Worm (Caenorhabditis elegans) whole organism, mixed stage, embryonic: Measurements from ENCODE around the gene ZK721.3.

Source experiments
- M03D4.4 ChIP-seq: sonication (generic microtip); optimal IDR thresholded peaks from 2 replicates; lab custom pipeline; 2017; ENCODE audit warnings: mild to moderate bottlenecking, missing genetic modification characterization, missing compliant biosample characterization
- bed-3 ChIP-seq: fragments of 200-800 bp; sonication (Bioruptor generic); optimal IDR thresholded peaks from 3 replicates; lab custom pipeline; 2018; ENCODE audit warnings: mild to moderate bottlenecking, missing genetic modification characterization, moderate library complexity, missing compliant biosample characterization
- blmp-1 ChIP-seq: fragments of 150-350 bp; optimal IDR thresholded peaks from 2 replicates; lab custom pipeline; 2014; ENCODE audit warnings: missing biosample characterization, missing genetic modification characterization
- ceh-39 ChIP-seq: fragments of 150-350 bp; optimal IDR thresholded peaks from 2 replicates; lab custom pipeline; 2014; ENCODE audit warnings: missing biosample characterization, missing genetic modification characterization
- ceh-43 ChIP-seq: fragments of 200-800 bp; sonication (Bioruptor generic); optimal IDR thresholded peaks from 2 replicates; lab custom pipeline; 2018; ENCODE audit warnings: mild to moderate bottlenecking, missing genetic modification characterization, moderate library complexity, missing compliant biosample characterization
- ceh-83 ChIP-seq: fragments of 200-800 bp; sonication (Bioruptor generic); optimal IDR thresholded peaks from 2 replicates; lab custom pipeline; 2018; ENCODE audit warnings: mild to moderate bottlenecking, missing genetic modification characterization, missing compliant biosample characterization
- ces-1 ChIP-seq: fragments of 150-350 bp; optimal IDR thresholded peaks from 2 replicates; lab custom pipeline; 2014; ENCODE audit warnings: missing biosample characterization, missing genetic modification reagents, missing genetic modification characterization
- cnd-1 ChIP-seq: fragments of 200-800 bp; sonication (Bioruptor generic); optimal IDR thresholded peaks from 2 replicates; lab custom pipeline; 2018; ENCODE audit warnings: mild to moderate bottlenecking, missing genetic modification characterization, missing compliant biosample characterization
- drap-1 ChIP-seq: fragments of 200-800 bp; sonication (Bioruptor generic); optimal IDR thresholded peaks from 3 replicates; lab custom pipeline; 2018; ENCODE audit warnings: mild to moderate bottlenecking, missing genetic modification characterization, missing compliant biosample characterization
- elt-1 ChIP-seq: sonication (generic microtip); optimal IDR thresholded peaks from 2 replicates; lab custom pipeline; 2017; ENCODE audit warnings: missing genetic modification characterization, mild to moderate bottlenecking, missing compliant biosample characterization, antibody characterized with exemption, moderate library complexity, borderline replicate concordance; ENCODE audit not compliant: insufficient read depth
- elt-3 ChIP-seq: fragments of 150-350 bp; optimal IDR thresholded peaks from 2 replicates; lab custom pipeline; 2014; ENCODE audit warnings: missing biosample characterization, missing genetic modification characterization
- hlh-1 ChIP-seq: fragments of 150-350 bp; optimal IDR thresholded peaks from 2 replicates; lab custom pipeline; 2014; ENCODE audit warnings: missing biosample characterization, missing genetic modification reagents, missing genetic modification characterization
- lin-13 ChIP-seq: fragments of 150-350 bp; optimal IDR thresholded peaks from 2 replicates; lab custom pipeline; 2014; ENCODE audit warnings: missing biosample characterization, missing genetic modification characterization
- lin-32 ChIP-seq: fragments of 200-800 bp; sonication (Bioruptor generic); optimal IDR thresholded peaks from 2 replicates; lab custom pipeline; 2018; ENCODE audit warnings: mild to moderate bottlenecking, missing genetic modification characterization, missing compliant biosample characterization
- lsy-2 ChIP-seq: fragments of 150-350 bp; optimal IDR thresholded peaks from 2 replicates; lab custom pipeline; 2014; ENCODE audit warnings: missing biosample characterization, missing genetic modification characterization
- mab-5 ChIP-seq: fragments of 150-350 bp; optimal IDR thresholded peaks from 2 replicates; lab custom pipeline; 2014; ENCODE audit warnings: missing biosample characterization, missing genetic modification characterization
- mep-1 ChIP-seq: fragments of 150-350 bp; optimal IDR thresholded peaks from 2 replicates; lab custom pipeline; 2017; ENCODE audit warnings: missing biosample characterization, missing genetic modification reagents, missing genetic modification characterization, inconsistent platforms
- mls-2 ChIP-seq: sonication (generic microtip); optimal IDR thresholded peaks from 2 replicates; lab custom pipeline; 2016; ENCODE audit warnings: mild to moderate bottlenecking, missing genetic modification characterization, moderate library complexity, missing compliant biosample characterization
- nhr-12 ChIP-seq: fragments of 150-350 bp; optimal IDR thresholded peaks from 2 replicates; lab custom pipeline; 2014; ENCODE audit warnings: missing biosample characterization, missing genetic modification characterization
- nhr-2 ChIP-seq: fragments of 150-350 bp; optimal IDR thresholded peaks from 2 replicates; lab custom pipeline; 2014; ENCODE audit warnings: missing biosample characterization, missing genetic modification characterization
- nhr-237 ChIP-seq: fragments of 150-350 bp; optimal IDR thresholded peaks from 2 replicates; lab custom pipeline; 2014; ENCODE audit warnings: missing biosample characterization, missing genetic modification characterization
- nhr-76 ChIP-seq: sonication (generic microtip); optimal IDR thresholded peaks from 2 replicates; lab custom pipeline; 2017; ENCODE audit warnings: missing biosample characterization, missing genetic modification characterization
- pha-4 ChIP-seq: fragments of 150-350 bp; optimal IDR thresholded peaks from 2 replicates; lab custom pipeline; 2018; ENCODE audit warnings: missing biosample characterization, missing genetic modification reagents, missing genetic modification characterization
- sem-2 ChIP-seq: fragments of 200-800 bp; sonication (Bioruptor generic); optimal IDR thresholded peaks from 2 replicates; lab custom pipeline; 2018; ENCODE audit warnings: mild to moderate bottlenecking, missing genetic modification characterization, missing compliant biosample characterization
- snpc-4 ChIP-seq: fragments of 150-350 bp; optimal IDR thresholded peaks from 2 replicates; lab custom pipeline; 2014; ENCODE audit warnings: missing biosample characterization, missing genetic modification characterization
- tbx-8 ChIP-seq: fragments of 200-800 bp; sonication (Bioruptor generic); optimal IDR thresholded peaks from 2 replicates; lab custom pipeline; 2018; ENCODE audit warnings: mild to moderate bottlenecking, missing genetic modification characterization, moderate library complexity, missing compliant biosample characterization
- unc-120 ChIP-seq: sonication (generic microtip); optimal IDR thresholded peaks from 2 replicates; lab custom pipeline; 2017; ENCODE audit warnings: missing genetic modification characterization, missing compliant biosample characterization; ENCODE audit not compliant: poor library complexity, severe bottlenecking
- unc-39 ChIP-seq: fragments of 150-350 bp; optimal IDR thresholded peaks from 2 replicates; lab custom pipeline; 2014; ENCODE audit warnings: missing biosample characterization, missing genetic modification characterization
- unc-62 ChIP-seq: fragments of 150-350 bp; optimal IDR thresholded peaks from 2 replicates; lab custom pipeline; 2014; ENCODE audit warnings: missing biosample characterization, missing genetic modification reagents, missing genetic modification characterization
- zip-8 ChIP-seq: fragments of 150-350 bp; optimal IDR thresholded peaks from 2 replicates; lab custom pipeline; 2014; ENCODE audit warnings: missing biosample characterization, missing genetic modification characterization
- ztf-11 ChIP-seq: fragments of 150-350 bp; optimal IDR thresholded peaks from 2 replicates; lab custom pipeline; 2014; ENCODE audit warnings: missing biosample characterization, missing genetic modification characterization

Gene ZK721.3

DNA sequence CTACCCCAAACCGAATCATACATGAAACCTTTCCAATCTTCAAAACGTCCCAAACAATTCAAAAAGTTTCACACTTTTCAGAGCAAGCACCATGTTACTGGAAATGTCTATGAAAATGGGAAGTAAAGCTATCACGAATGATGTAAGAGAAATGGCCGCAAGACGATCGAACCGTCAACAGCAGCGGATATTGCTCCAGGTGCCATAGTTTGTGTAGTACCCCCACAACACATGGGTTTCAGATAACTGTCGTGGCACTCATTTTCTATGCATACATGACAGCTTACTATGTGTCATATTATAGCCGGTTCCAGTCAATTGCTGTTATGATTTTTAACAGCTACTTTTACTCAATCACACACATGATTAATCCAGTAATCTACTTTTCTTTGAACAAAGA lies at the start of gene ZK721.3:
Gene ZK721.3, plus strand, starts transcription at position 301 of the 400 bp plus-strand sequence.
- no peak for TF ChIP-seq ceh-39 (tag; lab: Kevin White, UChicago)
- TF ChIP-seq, all 35 proteins: peak for 0

DNA sequence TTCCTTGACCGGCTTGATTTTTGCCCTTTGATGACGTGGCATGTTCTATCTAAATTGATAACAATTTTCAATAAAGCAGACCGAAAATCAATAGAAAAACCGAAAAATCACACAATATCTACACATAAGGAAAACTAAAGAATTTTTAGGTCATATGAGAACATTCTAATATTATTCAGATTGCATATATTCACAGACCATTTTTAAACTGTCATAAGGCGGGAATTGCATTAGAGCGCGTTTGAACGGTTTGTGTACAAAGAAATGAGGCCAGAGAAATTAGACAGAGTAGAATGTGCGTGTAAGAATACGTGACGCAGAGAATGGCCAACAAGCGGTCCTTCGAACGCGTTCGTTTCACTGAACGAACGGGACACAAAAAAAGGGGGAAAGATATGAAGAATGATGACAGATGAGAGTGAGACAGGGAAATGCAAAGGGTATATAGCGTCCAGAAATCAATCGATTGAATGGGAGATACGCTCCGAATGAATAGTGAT lies 47.3 kb upstream of the ZK721.3 start, which contains the start of gene M02D8.3:
Gene M02D8.3, minus strand, starts transcription at position 51 of the 500 bp plus-strand sequence.
- no peak for TF ChIP-seq tbx-8 (GFP tag; lab: Kevin White, UChicago)
- peak; percentile 56 for TF ChIP-seq cnd-1 (tag; lab: Kevin White, UChicago)
- TF ChIP-seq mep-1 (tag; lab: Kevin White, UChicago): peak; percentile 67
- TF ChIP-seq lin-13 (tag; lab: Kevin White, UChicago): peak; percentile 46
- peak; percentile 36 for TF ChIP-seq lsy-2 (tag; lab: Kevin White, UChicago)
- peak; percentile 83 for TF ChIP-seq unc-62 (GFP tag; lab: Kevin White, UChicago)
- TF ChIP-seq nhr-2 (tag; lab: Kevin White, UChicago): peak; percentile 78
- TF ChIP-seq lin-32: no peak
- TF ChIP-seq ceh-39 (tag; lab: Kevin White, UChicago): peak; percentile 78
- no peak for TF ChIP-seq nhr-12 (tag; lab: Kevin White, UChicago)
- TF ChIP-seq mab-5: no peak
- TF ChIP-seq ces-1 (GFP tag; lab: Kevin White, UChicago): peak; percentile 38
- TF ChIP-seq bed-3 (GFP tag; lab: Kevin White, UChicago): no peak
- TF ChIP-seq elt-1 (tag; lab: Kevin White, UChicago): peak; percentile 66
- TF ChIP-seq sem-2 (GFP tag; lab: Kevin White, UChicago): no peak
- TF ChIP-seq unc-120 (tag; lab: Kevin White, UChicago): peak; percentile 29
- TF ChIP-seq hlh-1: peak; percentile 76
- peak; percentile 21 for TF ChIP-seq mls-2 (tag; lab: Kevin White, UChicago)
- peak; percentile 44 for TF ChIP-seq pha-4 (tag; lab: Kevin White, UChicago)
- no peak for TF ChIP-seq unc-39 (tag; lab: Kevin White, UChicago)

- TF ChIP-seq hlh-1 (no peak), elt-3 (no peak), M03D4.4 (tag; lab: Kevin White, UChicago) (no peak), bed-3 (GFP tag; lab: Kevin White, UChicago) (no peak), lsy-2 (tag; lab: Kevin White, UChicago) (no peak), ztf-11 (tag; lab: Kevin White, UChicago) (no peak), unc-62 (GFP tag; lab: Kevin White, UChicago) (no peak), nhr-76 (tag; lab: Kevin White, UChicago) (no peak), zip-8 (no peak)
Measured at ce11 chrX:8737801-8738200, 46.5 kb upstream of the ZK721.3 start.

- no peak for TF ChIP-seq nhr-76 (tag; lab: Kevin White, UChicago)
- TF ChIP-seq blmp-1 (tag; lab: Kevin White, UChicago): no peak
- no peak for TF ChIP-seq unc-39 (tag; lab: Kevin White, UChicago)
- no peak for TF ChIP-seq pha-4 (tag; lab: Kevin White, UChicago)
- TF ChIP-seq nhr-237 (tag; lab: Kevin White, UChicago): no peak
- no peak for TF ChIP-seq lsy-2 (tag; lab: Kevin White, UChicago)
- no peak for TF ChIP-seq ceh-43 (GFP tag; lab: Kevin White, UChicago)
- TF ChIP-seq ceh-83: no peak
- no peak for TF ChIP-seq tbx-8 (GFP tag; lab: Kevin White, UChicago)
- TF ChIP-seq drap-1 (GFP tag; lab: Kevin White, UChicago): no peak
- no peak for TF ChIP-seq bed-3 (GFP tag; lab: Kevin White, UChicago)
- TF ChIP-seq ceh-39 (tag; lab: Kevin White, UChicago): no peak
Measured at ce11 chrX:8739373-8739772, 45.0 kb upstream of the ZK721.3 start, which contains the start of gene M02D8.2. Gene M02D8.2, plus strand, starts transcription at chrX:8739673.

ce11 chrX:8741629-8742170 lies 42.6 kb upstream of the ZK721.3 start:
- TF ChIP-seq sem-2 (GFP tag; lab: Kevin White, UChicago) (no peak), ces-1 (GFP tag; lab: Kevin White, UChicago) (no peak), hlh-1 (no peak), tbx-8 (GFP tag; lab: Kevin White, UChicago) (no peak), elt-1 (tag; lab: Kevin White, UChicago) (no peak), M03D4.4 (tag; lab: Kevin White, UChicago) (no peak), lin-32 (no peak), zip-8 (no peak), ceh-43 (GFP tag; lab: Kevin White, UChicago) (no peak), bed-3 (GFP tag; lab: Kevin White, UChicago) (no peak), lin-13 (tag; lab: Kevin White, UChicago) (no peak), mep-1 (tag; lab: Kevin White, UChicago) (no peak), drap-1 (GFP tag; lab: Kevin White, UChicago) (no peak), snpc-4 (tag; lab: Kevin White, UChicago) (no peak), ztf-11 (tag; lab: Kevin White, UChicago) (no peak), lsy-2 (tag; lab: Kevin White, UChicago) (no peak), mls-2 (tag; lab: Kevin White, UChicago) (no peak), cnd-1 (tag; lab: Kevin White, UChicago) (no peak), ceh-83 (no peak)
